1 worm cellular context compared by ENCODE assay signal in the genomic region with DNA sequence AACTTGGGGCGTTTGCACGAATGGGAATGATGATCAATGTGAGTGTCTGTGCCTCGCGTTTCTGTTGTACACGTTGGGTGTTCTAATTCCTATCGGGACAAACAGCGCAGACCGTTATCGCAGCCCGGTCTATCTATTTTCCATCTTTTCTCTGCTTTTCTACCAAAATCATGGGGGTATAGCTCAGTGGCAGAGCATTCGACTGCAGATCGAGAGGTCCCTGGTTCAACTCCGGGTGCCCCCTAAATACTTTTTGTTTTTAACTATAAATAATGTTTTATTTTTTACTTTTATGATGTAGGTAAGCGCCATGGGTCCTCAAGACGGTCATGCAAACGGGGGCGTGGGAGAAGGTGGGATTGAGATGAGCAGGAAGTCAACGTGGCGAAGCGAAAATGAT.
A peak's percentile ranks its signal among the peaks of the same experiment; 100 is the strongest.
TF ChIP-seq lines count a peak whose summit lies in the region.

No protein-coding gene starts in this region.

TF ChIP-seq in whole organism, young adult, 124 proteins besides CTCF, POLR2A, EP300 and RAD21 (continued from another document):
- TF ChIP-seq snpc-1.3 (tag; optimal IDR thresholded peaks at IDR 0.05; lab: Kevin White, UChicago; ENCODE audit: insufficient read depth) (peak; percentile 73), somi-1 (GFP tag; optimal IDR thresholded peaks at IDR 0.05; lab: Kevin White, UChicago) (peak; percentile 49), F23B12.7 (tag; optimal IDR thresholded peaks at IDR 0.05; lab: Kevin White, UChicago; ENCODE audit: insufficient read depth) (peak; percentile 57), die-1 (tag; optimal IDR thresholded peaks at IDR 0.05; lab: Kevin White, UChicago) (peak; percentile 89), him-1 (tag; optimal IDR thresholded peaks at IDR 0.05; lab: Kevin White, UChicago) (peak; percentile 71), athp-1 (tag; optimal IDR thresholded peaks at IDR 0.05; lab: Kevin White, UChicago) (peak; percentile 74), tbp1 (GFP tag; optimal IDR thresholded peaks at IDR 0.05; lab: Kevin White, UChicago) (peak; percentile 87), atf-7 (tag; optimal IDR thresholded peaks at IDR 0.05; lab: Kevin White, UChicago) (peak; percentile 9), sptf-2 (GFP tag; optimal IDR thresholded peaks at IDR 0.05; lab: Kevin White, UChicago) (peak; percentile 90), snpc-3.4 (tag; optimal IDR thresholded peaks at IDR 0.05; lab: Kevin White, UChicago) (peak; percentile 40)
